Fruit fly (Drosophila melanogaster) whole organism, embryonic: ENCODE results near the gene Mocs2B.

Experiments used
- Atf6 ChIP-seq: fragments of 200-800 bp; sonication (Bioruptor generic); IDR thresholded peaks from 2 replicates; pipeline ENCODE4 v1.3.6; 2022; ENCODE audit warnings: missing biosample characterization, missing genetic modification characterization
- BEAF-32 ChIP-seq: fragments of 200-800 bp; sonication (Bioruptor generic); optimal IDR thresholded peaks from 3 replicates; lab custom pipeline; 2017; ENCODE audit warnings: missing biosample characterization, missing genetic modification characterization, mild to moderate bottlenecking, moderate library complexity, missing genetic modification reagents
- CG10274 ChIP-seq: fragments of 200-800 bp; sonication (Bioruptor generic); optimal IDR thresholded peaks from 3 replicates; lab custom pipeline; 2017; ENCODE audit warnings: missing biosample characterization, mild to moderate bottlenecking, missing genetic modification characterization
- CG11504 ChIP-seq: fragments of 200-800 bp; sonication (Bioruptor generic); optimal IDR thresholded peaks from 3 replicates; lab custom pipeline; 2019; ENCODE audit warnings: missing biosample characterization, mild to moderate bottlenecking, missing genetic modification characterization, moderate library complexity
- CG11696 ChIP-seq: fragments of 200-800 bp; sonication (Bioruptor generic); IDR thresholded peaks from 2 replicates; pipeline ENCODE4 v1.3.6; 2022; ENCODE audit warnings: missing biosample characterization, missing genetic modification characterization
- CG12104 ChIP-seq: fragments of 200-800 bp; sonication (Bioruptor generic); optimal IDR thresholded peaks from 3 replicates; lab custom pipeline; 2016; ENCODE audit warnings: missing biosample characterization, missing genetic modification characterization
- CG12236 ChIP-seq: fragments of 200-800 bp; sonication (Bioruptor generic); optimal IDR thresholded peaks from 2 replicates; lab custom pipeline; 2016; ENCODE audit warnings: missing biosample characterization, missing genetic modification characterization
- CG12659 ChIP-seq: fragments of 200-800 bp; sonication (Bioruptor generic); optimal IDR thresholded peaks from 3 replicates; lab custom pipeline; 2017; ENCODE audit warnings: mild to moderate bottlenecking, missing biosample characterization, missing genetic modification reagents, missing genetic modification characterization
- CG13123 ChIP-seq: fragments of 200-800 bp; sonication (Bioruptor generic); optimal IDR thresholded peaks from 2 replicates; lab custom pipeline; 2016; ENCODE audit warnings: missing biosample characterization, missing genetic modification characterization
- CG1529 ChIP-seq: fragments of 200-800 bp; sonication (Bioruptor generic); optimal IDR thresholded peaks from 3 replicates; lab custom pipeline; 2018; ENCODE audit warnings: missing biosample characterization, missing genetic modification characterization
- CG15696 ChIP-seq: fragments of 200-800 bp; sonication (Bioruptor generic); optimal IDR thresholded peaks from 2 replicates; lab custom pipeline; 2019; ENCODE audit warnings: missing biosample characterization, mild to moderate bottlenecking, missing genetic modification characterization, moderate library complexity
- CG16813 ChIP-seq: fragments of 200-800 bp; sonication (Bioruptor generic); IDR thresholded peaks from 3 replicates; pipeline ENCODE4 v1.3.6; 2022; ENCODE audit warnings: missing biosample characterization, missing genetic modification characterization; ENCODE audit not compliant: partially characterized antibody
- CG17612 ChIP-seq: fragments of 200-800 bp; sonication (Bioruptor generic); IDR thresholded peaks from 2 replicates; pipeline ENCODE4 v1.3.6; 2022; ENCODE audit warnings: missing biosample characterization, missing genetic modification characterization
- CG1832 ChIP-seq: fragments of 200-800 bp; sonication (Bioruptor generic); optimal IDR thresholded peaks from 2 replicates; lab custom pipeline; 2017; ENCODE audit warnings: missing biosample characterization, mild to moderate bottlenecking, missing genetic modification characterization, inconsistent platforms
- CG30020 ChIP-seq: fragments of 200-800 bp; optimal IDR thresholded peaks from 2 replicates; lab custom pipeline; 2019; ENCODE audit warnings: missing biosample characterization, mild to moderate bottlenecking, missing genetic modification characterization, moderate library complexity
- CG30403 ChIP-seq: fragments of 200-800 bp; sonication (Bioruptor generic); optimal IDR thresholded peaks from 3 replicates; lab custom pipeline; 2016; ENCODE audit warnings: missing biosample characterization, missing genetic modification characterization
- CG30431 ChIP-seq: fragments of 200-800 bp; sonication (Bioruptor generic); optimal IDR thresholded peaks from 2 replicates; lab custom pipeline; 2017; ENCODE audit warnings: missing biosample characterization, missing genetic modification characterization
- CG3281 ChIP-seq: fragments of 200-800 bp; sonication (Bioruptor generic); optimal IDR thresholded peaks from 3 replicates; lab custom pipeline; 2017; ENCODE audit warnings: missing biosample characterization, mild to moderate bottlenecking, missing genetic modification characterization
- CG33213 ChIP-seq: fragments of 200-800 bp; sonication (Bioruptor generic); optimal IDR thresholded peaks from 3 replicates; lab custom pipeline; 2016; ENCODE audit warnings: missing biosample characterization, missing genetic modification characterization
- CG3838 ChIP-seq: fragments of 200-800 bp; sonication (Bioruptor generic); optimal IDR thresholded peaks from 3 replicates; lab custom pipeline; 2016; ENCODE audit warnings: missing biosample characterization, missing genetic modification characterization
- CG4360 ChIP-seq: fragments of 200-800 bp; sonication (Bioruptor generic); IDR thresholded peaks from 2 replicates; pipeline ENCODE4 v1.3.6; 2022; ENCODE audit warnings: missing biosample characterization, missing genetic modification characterization
- CG5180 ChIP-seq: fragments of 200-800 bp; sonication (Bioruptor generic); optimal IDR thresholded peaks from 3 replicates; lab custom pipeline; 2017; ENCODE audit warnings: missing biosample characterization, missing genetic modification characterization, mild to moderate bottlenecking, moderate library complexity, missing genetic modification reagents
- CG6689 ChIP-seq: fragments of 200-800 bp; sonication (Bioruptor generic); IDR thresholded peaks from 2 replicates; pipeline ENCODE4 v1.3.6; 2022; ENCODE audit warnings: missing biosample characterization, missing genetic modification characterization
- CG7786 ChIP-seq: fragments of 200-800 bp; sonication (Bioruptor generic); optimal IDR thresholded peaks from 2 replicates; lab custom pipeline; 2016; ENCODE audit warnings: missing biosample characterization, missing genetic modification characterization
- CG9609 ChIP-seq: fragments of 200-800 bp; sonication (Bioruptor generic); optimal IDR thresholded peaks from 3 replicates; lab custom pipeline; 2016; ENCODE audit warnings: missing biosample characterization, missing genetic modification characterization
- CG9797 ChIP-seq: fragments of 200-800 bp; sonication (Bioruptor generic); optimal IDR thresholded peaks from 3 replicates; lab custom pipeline; 2018; ENCODE audit warnings: missing biosample characterization, mild to moderate bottlenecking, missing genetic modification characterization
- Camta ChIP-seq: fragments of 200-800 bp; sonication (Bioruptor generic); optimal IDR thresholded peaks from 2 replicates; lab custom pipeline; 2016; ENCODE audit warnings: missing biosample characterization, missing genetic modification characterization
- Dad ChIP-seq: fragments of 200-800 bp; sonication (Bioruptor generic); optimal IDR thresholded peaks from 3 replicates; lab custom pipeline; 2016; ENCODE audit warnings: missing biosample characterization, missing genetic modification characterization
- Dp ChIP-seq: fragments of 200-800 bp; sonication (Bioruptor generic); optimal IDR thresholded peaks from 2 replicates; lab custom pipeline; 2018; ENCODE audit warnings: missing biosample characterization, mild to moderate bottlenecking, missing genetic modification characterization, moderate library complexity
- Ets97D ChIP-seq: fragments of 200-800 bp; sonication (Bioruptor generic); optimal IDR thresholded peaks from 3 replicates; lab custom pipeline; 2016; ENCODE audit warnings: missing biosample characterization, missing genetic modification characterization
- Gug ChIP-seq: fragments of 200-800 bp; sonication (Bioruptor generic); IDR thresholded peaks from 4 replicates; pipeline ENCODE4 v1.3.6; 2022; ENCODE audit warnings: missing biosample characterization, missing genetic modification characterization
- HmgD ChIP-seq: fragments of 200-800 bp; sonication (Bioruptor generic); optimal IDR thresholded peaks from 3 replicates; lab custom pipeline; 2016; ENCODE audit warnings: missing biosample characterization, missing genetic modification characterization
- Hr51 ChIP-seq, 2 experiments: fragments of 200-800 bp; sonication (Bioruptor generic); optimal IDR thresholded peaks; 2 replicates in 1 of 2; 3 replicates in 1 of 2; lab custom pipeline; 2016 to 2018; ENCODE audit warnings: missing biosample characterization in 2 of 2, missing genetic modification characterization in 2 of 2, mild to moderate bottlenecking in 1 of 2, moderate library complexity in 1 of 2
- Jarid2 ChIP-seq: fragments of 200-800 bp; sonication (Bioruptor generic); optimal IDR thresholded peaks from 3 replicates; lab custom pipeline; 2017; ENCODE audit warnings: mild to moderate bottlenecking, missing biosample characterization, missing genetic modification reagents, missing genetic modification characterization
- Sry-δ ChIP-seq: fragments of 200-800 bp; sonication (Bioruptor generic); optimal IDR thresholded peaks from 2 replicates; lab custom pipeline; 2016; ENCODE audit warnings: missing biosample characterization, missing genetic modification characterization
- TFAM ChIP-seq: fragments of 200-800 bp; sonication (Bioruptor generic); optimal IDR thresholded peaks from 2 replicates; lab custom pipeline; 2017; ENCODE audit warnings: missing biosample characterization, missing genetic modification characterization, inconsistent platforms
- YL-1 ChIP-seq: fragments of 200-800 bp; sonication (Bioruptor generic); optimal IDR thresholded peaks from 3 replicates; lab custom pipeline; 2017; ENCODE audit warnings: missing biosample characterization, mild to moderate bottlenecking, missing genetic modification characterization
- bsh ChIP-seq, 2 experiments: fragments of 200-800 bp; sonication (Bioruptor generic); optimal IDR thresholded peaks; 2 replicates each; lab custom pipeline; 2017 to 2018; ENCODE audit warnings: mild to moderate bottlenecking in 2 of 2, missing biosample characterization in 2 of 2, missing genetic modification characterization in 2 of 2, moderate library complexity in 1 of 2
- chif ChIP-seq, 2 experiments: fragments of 200-800 bp; sonication (Bioruptor generic); optimal IDR thresholded peaks; 3 replicates each; lab custom pipeline; 2016; ENCODE audit warnings: missing biosample characterization in 2 of 2, missing genetic modification characterization in 2 of 2
- dimm ChIP-seq: fragments of 200-800 bp; sonication (Bioruptor generic); IDR thresholded peaks from 2 replicates; pipeline ENCODE4 v1.3.6; 2022; ENCODE audit warnings: missing biosample characterization, missing genetic modification characterization
- disco-r ChIP-seq: fragments of 200-800 bp; sonication (Bioruptor generic); optimal IDR thresholded peaks from 2 replicates; lab custom pipeline; 2016; ENCODE audit warnings: missing biosample characterization, missing genetic modification characterization
- ewg ChIP-seq: fragments of 200-800 bp; sonication (Bioruptor generic); optimal IDR thresholded peaks from 3 replicates; lab custom pipeline; 2017; ENCODE audit warnings: mild to moderate bottlenecking, missing biosample characterization, missing genetic modification reagents, missing genetic modification characterization
- gfzf ChIP-seq: fragments of 200-800 bp; sonication (Bioruptor generic); optimal IDR thresholded peaks from 2 replicates; lab custom pipeline; 2016; ENCODE audit warnings: missing biosample characterization, mild to moderate bottlenecking, missing genetic modification characterization, moderate library complexity
- gsb-n ChIP-seq: fragments of 200-800 bp; sonication (Bioruptor generic); optimal IDR thresholded peaks from 3 replicates; lab custom pipeline; 2018; ENCODE audit warnings: missing biosample characterization, mild to moderate bottlenecking, missing genetic modification characterization
- hkb ChIP-seq, 2 experiments: fragments of 200-800 bp in 1 of 2; fragments of >200 bp in 1 of 2; sonication (Bioruptor generic) in 1 of 2; IDR thresholded peaks in 1 of 2; optimal IDR thresholded peaks in 1 of 2; 2 replicates each; pipeline versions ENCODE4 v1.3.6 to Lab custom; 2017 to 2022; ENCODE audit warnings: missing biosample characterization in 1 of 2, missing genetic modification characterization in 1 of 2
- rib ChIP-seq: fragments of 200-800 bp; sonication (Bioruptor generic); IDR thresholded peaks from 2 replicates; pipeline ENCODE4 v1.3.6; 2022; ENCODE audit warnings: missing biosample characterization, missing genetic modification characterization
- sd ChIP-seq: fragments of 200-800 bp; sonication (Bioruptor generic); optimal IDR thresholded peaks from 3 replicates; lab custom pipeline; 2018; ENCODE audit warnings: missing biosample characterization, mild to moderate bottlenecking, missing genetic modification characterization, moderate library complexity
- sens ChIP-seq: fragments of 200-800 bp; sonication (Bioruptor generic); peaks from one replicate; lab custom pipeline; 2016; ENCODE audit warnings: missing biosample characterization, missing genetic modification characterization
- sqz ChIP-seq: fragments of 200-800 bp; sonication (Bioruptor generic); optimal IDR thresholded peaks from 3 replicates; lab custom pipeline; 2018; ENCODE audit warnings: missing biosample characterization, mild to moderate bottlenecking, missing genetic modification characterization
- stwl ChIP-seq: fragments of 200-800 bp; sonication (Bioruptor generic); optimal IDR thresholded peaks from 3 replicates; lab custom pipeline; 2018; ENCODE audit warnings: missing biosample characterization, mild to moderate bottlenecking, missing genetic modification characterization, moderate library complexity
- tio ChIP-seq: fragments of 200-800 bp; sonication (Bioruptor generic); optimal IDR thresholded peaks from 2 replicates; lab custom pipeline; 2017; ENCODE audit warnings: missing biosample characterization, missing genetic modification characterization, inconsistent platforms

The Mocs2B gene

dm6 chr3R:25097486-25097885, 29.7 kb downstream of the Mocs2B start, which contains the start of the genes CG33095 and CG33096 (continued):
- TF ChIP-seq CG13123 (GFP tag; lab: Kevin White, UChicago) (no peak), Sry-δ (GFP tag; lab: Kevin White, UChicago) (peak; percentile 38), bsh (GFP tag; optimal IDR thresholded peaks at IDR 0.05; lab: Kevin White, UChicago) (no peak), Ets97D (GFP tag; lab: Kevin White, UChicago) (peak; percentile 47), Hr51 (GFP tag; optimal IDR thresholded peaks at IDR 0.05; lab: Kevin White, UChicago) (no peak), YL-1 (peak; percentile 51), CG9797 (GFP tag; lab: Kevin White, UChicago) (peak; percentile 75), rib (GFP tag; lab: Robert Waterston, UW) (no peak), CG11696 (GFP tag; lab: Robert Waterston, UW) (no peak), CG30431 (GFP tag; lab: Kevin White, UChicago) (no peak), hkb (optimal IDR thresholded peaks at IDR 0.05; lab: Kevin White, UChicago) (peak; percentile 31), hkb (GFP tag; IDR thresholded peaks at IDR 0.05; lab: Robert Waterston, UW) (no peak), CG11504 (tag; lab: Kevin White, UChicago) (no peak), CG17612 (GFP tag; lab: Robert Waterston, UW) (no peak), sqz (GFP tag; lab: Kevin White, UChicago) (no peak), CG30020 (peak; percentile 83), Jarid2 (GFP tag; lab: Kevin White, UChicago) (peak; percentile 21), disco-r (GFP tag; lab: Kevin White, UChicago) (no peak), CG6689 (GFP tag; lab: Robert Waterston, UW) (peak; percentile 85), ewg (GFP tag; lab: Kevin White, UChicago) (no peak), CG7786 (GFP tag; lab: Kevin White, UChicago) (no peak), gsb-n (tag; lab: Kevin White, UChicago) (peak; percentile 83), gfzf (GFP tag; lab: Kevin White, UChicago) (peak; percentile 96), CG16813 (GFP tag; lab: Robert Waterston, UW) (0 out of 3 replicates have a peak, but pooled peaks have one; percentile 43), CG30403 (GFP tag; lab: Kevin White, UChicago) (no peak), chif (GFP tag; optimal IDR thresholded peaks at IDR 0.05; lab: Kevin White, UChicago) (no peak), HmgD (GFP tag; lab: Kevin White, UChicago) (peak; percentile 7), Gug (GFP tag; lab: Robert Waterston, UW) (no peak), CG12659 (GFP tag; lab: Kevin White, UChicago) (peak; percentile 57), CG3838 (no peak), TFAM (no peak), sens (GFP tag; lab: Kevin White, UChicago) (no peak), CG12104 (GFP tag; lab: Kevin White, UChicago) (no peak), Atf6 (GFP tag; lab: Robert Waterston, UW) (no peak), BEAF-32 (GFP tag; lab: Kevin White, UChicago) (peak; percentile 31), stwl (tag; lab: Kevin White, UChicago) (peak; percentile 84), Camta (GFP tag; lab: Kevin White, UChicago) (no peak), CG12236 (GFP tag; lab: Kevin White, UChicago) (no peak), sd (no peak), CG10274 (GFP tag; lab: Kevin White, UChicago) (no peak), dimm (GFP tag; lab: Robert Waterston, UW) (no peak), CG9609 (no peak), tio (GFP tag; lab: Kevin White, UChicago) (no peak), CG5180 (GFP tag; lab: Kevin White, UChicago) (no peak), CG33213 (GFP tag; lab: Kevin White, UChicago) (peak; percentile 76), CG15696 (no peak), Dad (GFP tag; lab: Kevin White, UChicago) (no peak), CG4360 (GFP tag; lab: Robert Waterston, UW) (no peak), CG1832 (GFP tag; lab: Kevin White, UChicago) (no peak), CG1529 (GFP tag; lab: Kevin White, UChicago) (no peak), CG3281 (no peak), Dp (peak; percentile 27)
